Worm (Caenorhabditis elegans) whole organism, L1 larva: ENCODE data around the gene Y54G2A.19.

ENCODE experiments used
- C04F5.9 ChIP-seq: sonication (generic microtip); optimal IDR thresholded peaks from 2 replicates; lab custom pipeline; 2016; ENCODE audit warnings: missing genetic modification characterization, missing compliant biosample characterization
- F16B12.6 ChIP-seq: fragments of 150-350 bp; optimal IDR thresholded peaks from 2 replicates; lab custom pipeline; 2014; ENCODE audit warnings: missing biosample characterization, missing genetic modification characterization
- aly-2 ChIP-seq: fragments of 150-350 bp; optimal IDR thresholded peaks from 2 replicates; lab custom pipeline; 2014; ENCODE audit warnings: missing biosample characterization, missing genetic modification characterization
- ama-1 ChIP-seq: fragments of 150-350 bp; optimal IDR thresholded peaks from 2 replicates; lab custom pipeline; 2014
- blmp-1 ChIP-seq: fragments of 150-350 bp; optimal IDR thresholded peaks from 2 replicates; lab custom pipeline; 2014; ENCODE audit warnings: missing biosample characterization, missing genetic modification characterization
- ceh-88 ChIP-seq: fragments of 200-800 bp; sonication (Bioruptor generic); IDR thresholded peaks from 2 replicates; pipeline ENCODE4 v1.3.6; 2022; ENCODE audit warnings: missing genetic modification characterization, missing compliant biosample characterization
- dpl-1 ChIP-seq, 3 experiments: fragments of 150-350 bp in 2 of 3; sonication (generic microtip) in 1 of 3; optimal IDR thresholded peaks; 2 replicates each; lab custom pipeline; 2014 to 2017; ENCODE audit warnings: missing biosample characterization in 3 of 3, missing genetic modification characterization in 3 of 3, missing genetic modification reagents in 3 of 3
- dsc-1 ChIP-seq: sonication (generic microtip); optimal IDR thresholded peaks from 2 replicates; lab custom pipeline; 2016; ENCODE audit warnings: mild to moderate bottlenecking, missing genetic modification characterization, missing compliant biosample characterization
- efl-1 ChIP-seq, 4 experiments: fragments of 150-350 bp; optimal IDR thresholded peaks in 3 of 4; peaks in 1 of 4; 1 replicate in 1 of 4; 2 replicates in 3 of 4; lab custom pipeline; 2014; ENCODE audit warnings: missing biosample characterization in 2 of 4, missing genetic modification characterization in 2 of 4, missing genetic modification reagents in 2 of 4
- egl-13 ChIP-seq: sonication (generic microtip); optimal IDR thresholded peaks from 2 replicates; lab custom pipeline; 2016; ENCODE audit warnings: missing genotype, missing genetic modification reagents, missing genetic modification characterization, missing compliant biosample characterization
- elt-2 ChIP-seq: sonication (generic microtip); optimal IDR thresholded peaks from 2 replicates; lab custom pipeline; 2016; ENCODE audit warnings: missing genetic modification characterization, mild to moderate bottlenecking, inconsistent platforms, missing compliant biosample characterization, missing genetic modification reagents
- grh-1 ChIP-seq: fragments of 200-800 bp; sonication (Bioruptor generic); IDR thresholded peaks from 2 replicates; pipeline ENCODE4 v1.3.6; 2022; ENCODE audit warnings: missing genetic modification reagents, missing genetic modification characterization, missing compliant biosample characterization
- hlh-4 ChIP-seq: sonication (generic microtip); optimal IDR thresholded peaks from 2 replicates; lab custom pipeline; 2016; ENCODE audit warnings: mild to moderate bottlenecking, missing genetic modification characterization, missing compliant biosample characterization
- isw-1 ChIP-seq: fragments of 200-800 bp; sonication (Bioruptor generic); IDR thresholded peaks from 2 replicates; pipeline ENCODE4 v1.3.6; 2022; ENCODE audit warnings: missing genetic modification characterization, missing compliant biosample characterization
- jun-1 ChIP-seq: fragments of 150-350 bp; optimal IDR thresholded peaks from 2 replicates; lab custom pipeline; 2014; ENCODE audit warnings: missing biosample characterization, missing genetic modification reagents, missing genetic modification characterization
- lin-13 ChIP-seq: fragments of 150-350 bp; optimal IDR thresholded peaks from 2 replicates; lab custom pipeline; 2014; ENCODE audit warnings: missing biosample characterization, missing genetic modification reagents, missing genetic modification characterization
- lin-14 ChIP-seq: fragments of 200-800 bp; sonication (Bioruptor generic); optimal IDR thresholded peaks from 2 replicates; lab custom pipeline; 2018; ENCODE audit warnings: mild to moderate bottlenecking, missing genetic modification characterization, moderate library complexity, missing compliant biosample characterization
- lin-35 ChIP-seq, 2 experiments: fragments of 150-350 bp; optimal IDR thresholded peaks; 2 replicates each; lab custom pipeline; 2014; ENCODE audit warnings: missing biosample characterization in 2 of 2, missing genetic modification characterization in 2 of 2, missing genetic modification reagents in 2 of 2
- lsy-2 ChIP-seq, 2 experiments: fragments of 150-350 bp; optimal IDR thresholded peaks; 2 replicates each; lab custom pipeline; 2014; ENCODE audit warnings: missing biosample characterization in 2 of 2, missing genetic modification characterization in 2 of 2
- mab-9 ChIP-seq: fragments of 200-800 bp; sonication (Bioruptor generic); IDR thresholded peaks from 2 replicates; pipeline ENCODE4 v1.3.6; 2022; ENCODE audit warnings: missing genetic modification reagents, missing genetic modification characterization, missing compliant biosample characterization
- nhr-12 ChIP-seq: sonication (generic microtip); optimal IDR thresholded peaks from 2 replicates; lab custom pipeline; 2017; ENCODE audit warnings: missing biosample characterization, missing genetic modification characterization
- nhr-19 ChIP-seq: fragments of 200-800 bp; sonication (Bioruptor generic); conservative IDR thresholded peaks from 2 replicates; pipeline ENCODE4 v1.3.6; 2022; ENCODE audit warnings: missing genetic modification characterization, missing compliant biosample characterization
- nhr-237 ChIP-seq: fragments of 150-350 bp; optimal IDR thresholded peaks from 2 replicates; lab custom pipeline; 2014; ENCODE audit warnings: missing biosample characterization, missing genetic modification characterization
- nhr-47 ChIP-seq: sonication (generic microtip); optimal IDR thresholded peaks from 2 replicates; lab custom pipeline; 2016; ENCODE audit warnings: mild to moderate bottlenecking, missing genetic modification characterization, moderate library complexity, missing compliant biosample characterization
- nhr-71 ChIP-seq: sonication (generic microtip); optimal IDR thresholded peaks from 2 replicates; lab custom pipeline; 2016; ENCODE audit warnings: mild to moderate bottlenecking, missing genetic modification characterization, moderate library complexity, missing compliant biosample characterization
- nhr-76 ChIP-seq: sonication (generic microtip); optimal IDR thresholded peaks from 2 replicates; lab custom pipeline; 2017; ENCODE audit warnings: missing biosample characterization, missing genetic modification characterization
- nhr-77 ChIP-seq: fragments of 150-350 bp; optimal IDR thresholded peaks from 2 replicates; lab custom pipeline; 2014; ENCODE audit warnings: missing biosample characterization, missing genetic modification characterization
- nhr-85 ChIP-seq: sonication (generic microtip); peaks from one replicate; lab custom pipeline; 2016; ENCODE audit warnings: missing genetic modification characterization, inconsistent platforms, missing compliant biosample characterization
- nhr-90 ChIP-seq: sonication (generic microtip); optimal IDR thresholded peaks from 2 replicates; lab custom pipeline; 2016; ENCODE audit warnings: mild to moderate bottlenecking, missing genetic modification characterization, missing compliant biosample characterization; ENCODE audit not compliant: poor library complexity
- rnt-1 ChIP-seq: sonication (generic microtip); optimal IDR thresholded peaks from 2 replicates; lab custom pipeline; 2016; ENCODE audit warnings: mild to moderate bottlenecking, missing genetic modification characterization, moderate library complexity, missing compliant biosample characterization
- skn-1 ChIP-seq: fragments of 150-350 bp; optimal IDR thresholded peaks from 2 replicates; lab custom pipeline; 2014; ENCODE audit warnings: missing biosample characterization, missing genetic modification characterization
- snpc-4 ChIP-seq: fragments of 150-350 bp; optimal IDR thresholded peaks from 2 replicates; lab custom pipeline; 2014; ENCODE audit warnings: missing biosample characterization, missing genetic modification characterization
- snu-23 ChIP-seq: sonication (generic microtip); optimal IDR thresholded peaks from 2 replicates; lab custom pipeline; 2016; ENCODE audit warnings: missing genetic modification characterization, missing compliant biosample characterization
- swsn-7 ChIP-seq: sonication (generic microtip); optimal IDR thresholded peaks from 2 replicates; lab custom pipeline; 2016; ENCODE audit warnings: missing genetic modification characterization, missing compliant biosample characterization
- tbx-2 ChIP-seq: sonication (generic microtip); optimal IDR thresholded peaks from 2 replicates; lab custom pipeline; 2016; ENCODE audit warnings: missing genetic modification characterization, missing compliant biosample characterization
- unc-30 ChIP-seq: sonication (generic microtip); optimal IDR thresholded peaks from 2 replicates; lab custom pipeline; 2017; ENCODE audit warnings: missing biosample characterization, missing genetic modification characterization
- unc-86 ChIP-seq: sonication (generic microtip); optimal IDR thresholded peaks from 2 replicates; lab custom pipeline; 2016; ENCODE audit warnings: missing genetic modification characterization, missing compliant biosample characterization
- xbp-1 ChIP-seq: sonication (generic microtip); optimal IDR thresholded peaks from 2 replicates; lab custom pipeline; 2016; ENCODE audit warnings: missing genetic modification characterization, missing compliant biosample characterization
- zag-1 ChIP-seq: fragments of 150-350 bp; optimal IDR thresholded peaks from 2 replicates; lab custom pipeline; 2014; ENCODE audit warnings: missing biosample characterization, missing genetic modification characterization
- ztf-11 ChIP-seq, 2 experiments: sonication (generic microtip); optimal IDR thresholded peaks; 2 replicates each; lab custom pipeline; 2016 to 2017; ENCODE audit warnings: missing genetic modification characterization in 2 of 2, missing biosample characterization in 1 of 2, missing compliant biosample characterization in 1 of 2

Y54G2A.19 gene

DNA sequence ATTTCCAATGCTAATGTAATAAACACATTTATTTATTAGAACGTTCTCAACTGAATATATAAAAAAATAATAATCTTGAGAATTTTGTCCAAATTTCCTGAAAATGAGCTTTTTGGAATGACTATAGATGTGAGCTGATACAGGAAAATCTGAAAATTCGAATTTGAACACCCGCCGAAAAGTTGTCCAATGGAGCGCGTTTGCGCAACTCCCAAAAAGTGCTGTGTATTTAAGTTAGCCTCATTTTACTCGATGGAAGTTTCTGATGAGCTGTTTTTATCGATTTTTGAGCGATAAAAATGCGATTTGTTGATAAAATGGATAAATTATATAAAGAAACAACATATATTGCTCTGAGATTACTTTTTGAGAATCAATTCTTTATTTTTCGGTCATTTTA lies 7.4 kb upstream of the Y54G2A.19 start:
- TF ChIP-seq efl-1 (optimal IDR thresholded peaks at IDR 0.05; lab: Kevin White, UChicago) (peak in 1 of 2 experiments; percentile 72), efl-1 (GFP tag; optimal IDR thresholded peaks at IDR 0.05 in 1 of 2; lab: Kevin White, UChicago) (peak; percentile 79 to 98), dpl-1 (GFP tag; optimal IDR thresholded peaks at IDR 0.05; lab: Kevin White, UChicago) (peak; percentile 38 to 70 (median 69)), lin-35 (GFP tag; optimal IDR thresholded peaks at IDR 0.05; lab: Kevin White, UChicago) (peak; percentile 20 to 77)

DNA sequence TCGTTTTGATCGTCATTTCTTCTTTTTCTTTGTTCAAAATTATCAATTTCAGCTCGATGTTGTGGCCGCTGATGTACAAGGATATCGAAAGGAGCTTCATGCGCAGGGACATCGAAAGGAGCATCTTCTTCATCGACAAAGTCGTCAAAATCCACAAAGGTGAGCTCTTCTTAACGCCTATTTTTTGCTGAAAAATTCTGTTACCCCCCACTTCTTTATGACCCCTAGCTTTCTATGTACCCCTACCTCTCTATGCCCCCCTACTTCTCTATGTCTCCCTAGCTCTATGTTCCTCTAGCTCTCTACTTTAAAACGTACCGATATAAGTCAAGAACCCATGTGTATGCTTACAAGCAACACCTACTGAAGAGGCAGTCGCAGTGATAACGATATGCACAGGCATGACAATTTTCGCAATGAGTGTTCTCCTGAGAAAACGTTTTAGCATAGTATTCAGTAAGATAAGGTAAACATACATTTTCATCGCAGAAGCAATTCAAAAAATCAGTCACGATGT lies 3.2 kb upstream of the Y54G2A.19 start, which contains the start of gene Y54G2A.36:
Gene Y54G2A.36 (plus strand): TSS at position 51 of the 517 bp plus-strand sequence.
- TF ChIP-seq nhr-85 (tag; lab: Kevin White, UChicago) = no peak
- no peak for TF ChIP-seq efl-1 (optimal IDR thresholded peaks at IDR 0.05; lab: Kevin White, UChicago)
- peak in 1 of 2 experiments; percentile 21 for TF ChIP-seq efl-1 (GFP tag; optimal IDR thresholded peaks at IDR 0.05 in 1 of 2; lab: Kevin White, UChicago)

DNA sequence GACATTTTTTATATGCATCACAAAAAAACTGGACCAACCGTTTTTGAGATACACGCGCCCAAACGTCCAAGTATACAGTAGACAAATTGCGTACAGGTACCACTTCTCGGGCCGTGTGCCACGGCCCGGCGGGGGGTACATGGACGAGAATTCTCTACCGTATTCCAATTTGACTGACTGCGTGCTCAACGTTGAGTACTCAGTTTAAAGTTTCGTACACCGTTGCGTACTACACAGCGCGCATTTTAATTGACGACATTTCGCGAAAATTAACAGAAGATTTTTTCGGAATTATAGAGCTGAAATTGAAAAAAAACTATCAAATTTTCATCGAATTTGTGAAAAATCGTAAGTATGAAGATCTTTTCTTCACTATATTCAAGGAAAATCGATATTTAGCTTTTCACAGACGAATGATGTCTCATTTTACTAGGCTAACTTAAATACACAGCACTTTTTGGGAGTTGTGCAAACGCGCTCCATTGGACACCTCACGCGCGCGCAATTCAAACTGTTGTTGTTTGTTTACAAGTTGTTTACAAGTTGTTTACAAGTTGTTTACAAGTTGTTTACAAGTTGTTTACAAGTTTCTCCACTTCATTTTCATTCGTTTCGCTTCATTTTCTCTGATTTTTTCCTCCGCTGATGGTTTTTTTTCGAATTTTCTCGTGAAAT lies 1.6 kb upstream of the Y54G2A.19 start:
- TF ChIP-seq nhr-90 (tag; lab: Kevin White, UChicago) = peak; percentile 15
- TF ChIP-seq dpl-1 (GFP tag; optimal IDR thresholded peaks at IDR 0.05; lab: Kevin White, UChicago) = peak in 1 of 3 experiments; percentile 65
- peak; percentile 14 for TF ChIP-seq F16B12.6 (tag; lab: Kevin White, UChicago)
- peak; percentile 70 for TF ChIP-seq ceh-88 (GFP tag; lab: Robert Waterston, UW)
- TF ChIP-seq nhr-71 = peak; percentile 64
- peak; percentile 32 for TF ChIP-seq dsc-1 (tag; lab: Kevin White, UChicago)
- TF ChIP-seq grh-1 (GFP tag; lab: Robert Waterston, UW) = peak; percentile 69
- TF ChIP-seq nhr-85 (tag; lab: Kevin White, UChicago) = peak; percentile 65
- peak; percentile 40 for TF ChIP-seq lin-14
- TF ChIP-seq mab-9 (GFP tag; lab: Robert Waterston, UW) = 0 out of 2 replicates have a peak, but pooled peaks have one; percentile 45
- TF ChIP-seq swsn-7 (tag; lab: Kevin White, UChicago) = peak; percentile 34
- peak; percentile 34 for TF ChIP-seq tbx-2 (tag; lab: Kevin White, UChicago)
- peak; percentile 48 for TF ChIP-seq rnt-1 (tag; lab: Kevin White, UChicago)
- peak in 1 of 2 experiments; percentile 5 for TF ChIP-seq lin-35 (GFP tag; optimal IDR thresholded peaks at IDR 0.05; lab: Kevin White, UChicago)
- peak; percentile 19 for TF ChIP-seq snu-23 (GFP tag; lab: Kevin White, UChicago)
- TF ChIP-seq nhr-47 (tag; lab: Kevin White, UChicago) = peak; percentile 75
- peak; percentile 3 for TF ChIP-seq egl-13 (tag; lab: Kevin White, UChicago)
- peak; percentile 58 for TF ChIP-seq xbp-1 (tag; lab: Kevin White, UChicago)
- peak; percentile 77 for TF ChIP-seq nhr-19 (GFP tag; lab: Robert Waterston, UW)
- TF ChIP-seq isw-1 = peak; percentile 30
- peak; percentile 29 for TF ChIP-seq unc-86 (tag; lab: Kevin White, UChicago)
- TF ChIP-seq efl-1 (optimal IDR thresholded peaks at IDR 0.05; lab: Kevin White, UChicago) = peak; percentile 49 to 68
- TF ChIP-seq efl-1 (GFP tag; optimal IDR thresholded peaks at IDR 0.05 in 1 of 2; lab: Kevin White, UChicago) = peak; percentile 69 to 94
- TF ChIP-seq lsy-2 (tag; optimal IDR thresholded peaks at IDR 0.05; lab: Kevin White, UChicago) = peak; percentile 55 to 56

DNA sequence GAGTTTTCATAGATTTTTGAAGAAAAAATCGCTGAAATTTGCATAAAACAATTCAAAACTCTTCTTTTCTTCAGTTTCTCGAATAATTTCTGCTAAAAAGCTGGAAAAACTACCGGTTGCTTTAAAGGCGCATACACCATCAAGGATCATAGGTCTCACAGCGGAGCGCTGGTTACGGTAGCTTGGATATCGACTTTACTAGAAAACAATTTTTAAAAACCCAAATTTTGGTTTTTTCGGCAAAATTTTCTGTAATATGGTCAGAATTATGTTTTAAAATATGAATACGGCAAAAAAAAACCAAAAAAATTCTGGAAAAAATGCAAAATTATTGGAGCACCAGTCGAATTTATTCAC lies 1.1 kb downstream of the Y54G2A.19 start:
- TF ChIP-seq elt-2 (tag; lab: Kevin White, UChicago) (no peak), dpl-1 (GFP tag; optimal IDR thresholded peaks at IDR 0.05; lab: Kevin White, UChicago) (no peak), nhr-77 (tag; lab: Kevin White, UChicago) (no peak), lin-13 (no peak), skn-1 (tag; lab: Kevin White, UChicago) (no peak), lsy-2 (tag; optimal IDR thresholded peaks at IDR 0.05; lab: Kevin White, UChicago) (no peak), unc-30 (tag; lab: Kevin White, UChicago) (no peak), hlh-4 (tag; lab: Kevin White, UChicago) (no peak), jun-1 (tag; lab: Kevin White, UChicago) (no peak), snpc-4 (tag; lab: Kevin White, UChicago) (no peak), nhr-12 (tag; lab: Kevin White, UChicago) (no peak), aly-2 (tag; lab: Kevin White, UChicago) (no peak), ama-1 (lab: Kevin White, UChicago) (no peak), ztf-11 (tag; optimal IDR thresholded peaks at IDR 0.05; lab: Kevin White, UChicago) (no peak), nhr-237 (tag; lab: Kevin White, UChicago) (no peak), zag-1 (no peak), mab-9 (GFP tag; lab: Robert Waterston, UW) (no peak), nhr-76 (tag; lab: Kevin White, UChicago) (no peak), C04F5.9 (tag; lab: Kevin White, UChicago) (no peak), blmp-1 (tag; lab: Kevin White, UChicago) (no peak)
